Worm (Caenorhabditis elegans): ENCODE measurements around the gene C28H8.7.

- TF ChIP-seq dao-5 (tag; optimal IDR thresholded peaks at IDR 0.05) (no peak), him-1 (tag; optimal IDR thresholded peaks at IDR 0.05) (no peak), W03F9.2 (tag; optimal IDR thresholded peaks at IDR 0.05) (no peak)
These were observed 40.4 kb downstream of the C28H8.7 start for ce11 chrIII:5846412-5846811.

Data from whole organism, L4/young adult.